Worm (Caenorhabditis elegans) whole organism, young adult: ENCODE results near the gene apt-9.

ENCODE experiments used
- D2030.7 ChIP-seq: fragments of 200-800 bp; sonication (Bioruptor generic); IDR thresholded peaks from 2 replicates; pipeline ENCODE4 v1.3.6; 2022; ENCODE audit warnings: missing genetic modification reagents, missing genetic modification characterization, missing compliant biosample characterization
- F22D6.2 ChIP-seq: sonication (generic microtip); optimal IDR thresholded peaks from 2 replicates; lab custom pipeline; 2016; ENCODE audit warnings: mild to moderate bottlenecking, missing genetic modification characterization, missing compliant biosample characterization
- F37B4.10 ChIP-seq: fragments of 200-800 bp; sonication (Bioruptor generic); IDR thresholded peaks from 2 replicates; pipeline ENCODE4 v1.3.6; 2022; ENCODE audit warnings: missing genetic modification characterization, missing compliant biosample characterization
- F49E8.2 ChIP-seq: sonication (generic microtip); optimal IDR thresholded peaks from 3 replicates; lab custom pipeline; 2017; ENCODE audit warnings: missing genetic modification characterization, mild to moderate bottlenecking, missing compliant biosample characterization, antibody characterized with exemption, moderate library complexity; ENCODE audit not compliant: insufficient read depth
- F55B11.4 ChIP-seq: sonication (generic microtip); optimal IDR thresholded peaks from 2 replicates; lab custom pipeline; 2016; ENCODE audit warnings: missing compliant biosample characterization, missing genetic modification characterization, borderline replicate concordance; ENCODE audit not compliant: insufficient read depth
- F57A8.1 ChIP-seq: fragments of 200-800 bp; sonication (Bioruptor generic); optimal IDR thresholded peaks from 2 replicates; lab custom pipeline; 2018; ENCODE audit warnings: mild to moderate bottlenecking, missing genetic modification characterization, moderate library complexity, missing compliant biosample characterization
- K11D2.4 ChIP-seq: fragments of 200-800 bp; sonication (Bioruptor generic); IDR thresholded peaks from 2 replicates; pipeline ENCODE4 v1.3.6; 2022; ENCODE audit warnings: missing genetic modification reagents, missing genetic modification characterization, missing compliant biosample characterization
- K12H6.12 ChIP-seq: fragments of 200-800 bp; sonication (Bioruptor generic); optimal IDR thresholded peaks from 2 replicates; lab custom pipeline; 2018; ENCODE audit warnings: mild to moderate bottlenecking, missing genetic modification characterization, missing compliant biosample characterization
- T07F8.4 ChIP-seq: sonication (generic microtip); optimal IDR thresholded peaks from 2 replicates; lab custom pipeline; 2016; ENCODE audit warnings: mild to moderate bottlenecking, missing genetic modification characterization, moderate library complexity, missing compliant biosample characterization
- Y56A3A.18 ChIP-seq: fragments of 200-800 bp; sonication (Bioruptor generic); IDR thresholded peaks from 2 replicates; pipeline ENCODE4 v1.3.6; 2022; ENCODE audit warnings: missing genetic modification reagents, missing genetic modification characterization, missing compliant biosample characterization
- Y95B8A.8 ChIP-seq: fragments of 200-800 bp; sonication (Bioruptor generic); IDR thresholded peaks from 2 replicates; pipeline ENCODE4 v1.3.6; 2022; ENCODE audit warnings: missing genetic modification reagents, missing genetic modification characterization, missing compliant biosample characterization
- ZK185.1 ChIP-seq: sonication (generic microtip); optimal IDR thresholded peaks from 2 replicates; lab custom pipeline; 2016; ENCODE audit warnings: mild to moderate bottlenecking, missing genetic modification characterization, missing compliant biosample characterization; ENCODE audit not compliant: poor library complexity, severe bottlenecking
- aptf-2 ChIP-seq: fragments of 200-800 bp; sonication (Bioruptor generic); conservative IDR thresholded peaks from 2 replicates; pipeline ENCODE4 v1.3.6; 2022; ENCODE audit warnings: missing genetic modification reagents, missing genetic modification characterization, missing compliant biosample characterization
- atf-7 ChIP-seq: sonication (generic microtip); optimal IDR thresholded peaks from 2 replicates; lab custom pipeline; 2017; ENCODE audit warnings: mild to moderate bottlenecking, missing genetic modification characterization, missing compliant biosample characterization
- attf-5 ChIP-seq: fragments of 200-800 bp; sonication (Bioruptor generic); optimal IDR thresholded peaks from 2 replicates; lab custom pipeline; 2018; ENCODE audit warnings: mild to moderate bottlenecking, missing genetic modification characterization, missing compliant biosample characterization
- bed-2 ChIP-seq: fragments of 200-800 bp; sonication (Bioruptor generic); IDR thresholded peaks from 2 replicates; pipeline ENCODE4 v1.3.6; 2022; ENCODE audit warnings: missing genetic modification reagents, missing genetic modification characterization, missing compliant biosample characterization
- cebp-1 ChIP-seq, 2 experiments: fragments of 200-800 bp in 1 of 2; sonication (Bioruptor generic) in 1 of 2; sonication (generic microtip) in 1 of 2; IDR thresholded peaks in 1 of 2; optimal IDR thresholded peaks in 1 of 2; 2 replicates each; pipeline versions ENCODE4 v1.3.6 to Lab custom; 2017 to 2022; ENCODE audit warnings: missing compliant biosample characterization in 2 of 2, missing genetic modification characterization in 2 of 2, mild to moderate bottlenecking in 1 of 2, missing genetic modification reagents in 1 of 2, moderate library complexity in 1 of 2
- ceh-27 ChIP-seq: fragments of 200-800 bp; sonication (Bioruptor generic); optimal IDR thresholded peaks from 2 replicates; lab custom pipeline; 2018; ENCODE audit warnings: mild to moderate bottlenecking, missing genetic modification characterization, moderate library complexity, missing compliant biosample characterization
- chd-7 ChIP-seq: sonication (generic microtip); optimal IDR thresholded peaks from 2 replicates; lab custom pipeline; 2016; ENCODE audit warnings: mild to moderate bottlenecking, missing genetic modification characterization, moderate library complexity, missing compliant biosample characterization
- egl-18 ChIP-seq: fragments of 200-800 bp; sonication (Bioruptor generic); IDR thresholded peaks from 2 replicates; pipeline ENCODE4 v1.3.6; 2022; ENCODE audit warnings: missing genetic modification reagents, missing genetic modification characterization, missing compliant biosample characterization
- egrh-3 ChIP-seq: fragments of 200-800 bp; sonication (Bioruptor generic); IDR thresholded peaks from 2 replicates; pipeline ENCODE4 v1.3.6; 2022; ENCODE audit warnings: missing genetic modification reagents, missing genetic modification characterization, missing compliant biosample characterization
- ekl-4 ChIP-seq: fragments of 200-800 bp; sonication (Bioruptor generic); IDR thresholded peaks from 2 replicates; pipeline ENCODE4 v1.3.6; 2022; ENCODE audit warnings: missing genetic modification reagents, missing genetic modification characterization, missing compliant biosample characterization
- ets-4 ChIP-seq: fragments of 200-800 bp; sonication (Bioruptor generic); optimal IDR thresholded peaks from 2 replicates; lab custom pipeline; 2018; ENCODE audit warnings: mild to moderate bottlenecking, missing genetic modification characterization, missing compliant biosample characterization
- hmg-1.2 ChIP-seq: fragments of 200-800 bp; sonication (Bioruptor generic); IDR thresholded peaks from 2 replicates; pipeline ENCODE4 v1.3.6; 2022; ENCODE audit warnings: missing genetic modification reagents, missing genetic modification characterization, missing compliant biosample characterization
- hmg-20 ChIP-seq: fragments of 200-800 bp; sonication (Bioruptor generic); IDR thresholded peaks from 2 replicates; pipeline ENCODE4 v1.3.6; 2022; ENCODE audit warnings: missing genetic modification reagents, missing genetic modification characterization, missing compliant biosample characterization
- hsf-1 ChIP-seq: fragments of 200-800 bp; sonication (Bioruptor generic); IDR thresholded peaks from 2 replicates; pipeline ENCODE4 v1.3.6; 2022; ENCODE audit warnings: missing genetic modification reagents, missing genetic modification characterization, missing compliant biosample characterization
- let-526 ChIP-seq: fragments of 200-800 bp; sonication (Bioruptor generic); IDR thresholded peaks from 2 replicates; pipeline ENCODE4 v1.3.6; 2022; ENCODE audit warnings: missing genetic modification reagents, missing genetic modification characterization, missing compliant biosample characterization
- lin-35 ChIP-seq, 3 experiments: fragments of 150-350 bp in 2 of 3; sonication (generic microtip) in 1 of 3; optimal IDR thresholded peaks; 2 replicates each; lab custom pipeline; 2014 to 2018; ENCODE audit warnings: missing biosample characterization in 3 of 3, missing genetic modification characterization in 3 of 3, missing genetic modification reagents in 3 of 3
- lir-1 ChIP-seq: fragments of 200-800 bp; sonication (Bioruptor generic); conservative IDR thresholded peaks from 2 replicates; pipeline ENCODE4 v1.3.6; 2022; ENCODE audit warnings: missing genetic modification reagents, missing genetic modification characterization, missing compliant biosample characterization
- madf-8 ChIP-seq: fragments of 200-800 bp; sonication (Bioruptor generic); conservative IDR thresholded peaks from 2 replicates; pipeline ENCODE4 v1.3.6; 2022; ENCODE audit warnings: missing genetic modification reagents, missing genetic modification characterization, missing compliant biosample characterization
- mcd-1 ChIP-seq: fragments of 200-800 bp; sonication (Bioruptor generic); IDR thresholded peaks from 2 replicates; pipeline ENCODE4 v1.3.6; 2022; ENCODE audit warnings: missing genetic modification reagents, missing genetic modification characterization, missing compliant biosample characterization
- mxl-1 ChIP-seq: sonication (generic microtip); optimal IDR thresholded peaks from 2 replicates; lab custom pipeline; 2016; ENCODE audit warnings: missing genetic modification characterization, missing compliant biosample characterization
- nfya-2 ChIP-seq: fragments of 200-800 bp; sonication (Bioruptor generic); IDR thresholded peaks from 2 replicates; pipeline ENCODE4 v1.3.6; 2022; ENCODE audit warnings: missing genetic modification reagents, missing genetic modification characterization, missing compliant biosample characterization
- nfyb-1 ChIP-seq: fragments of 200-800 bp; sonication (Bioruptor generic); IDR thresholded peaks from 2 replicates; pipeline ENCODE4 v1.3.6; 2022; ENCODE audit warnings: missing genetic modification reagents, missing genetic modification characterization, missing compliant biosample characterization
- nhr-90 ChIP-seq: sonication (generic microtip); optimal IDR thresholded peaks from 2 replicates; lab custom pipeline; 2016; ENCODE audit warnings: missing genotype, mild to moderate bottlenecking, missing genetic modification characterization, missing compliant biosample characterization
- rcor-1 ChIP-seq: fragments of 200-800 bp; sonication (Bioruptor generic); IDR thresholded peaks from 2 replicates; pipeline ENCODE4 v1.3.6; 2022; ENCODE audit warnings: missing genetic modification reagents, missing genetic modification characterization, missing compliant biosample characterization
- rec-8 ChIP-seq, 2 experiments: sonication (generic microtip); optimal IDR thresholded peaks; 2 replicates each; lab custom pipeline; 2016; ENCODE audit warnings: mild to moderate bottlenecking in 2 of 2, missing genetic modification characterization in 2 of 2, missing genetic modification reagents in 2 of 2, missing genotype in 2 of 2, missing biosample characterization in 1 of 2, missing compliant biosample characterization in 1 of 2, moderate library complexity in 1 of 2
- repo-1 ChIP-seq: sonication (generic microtip); optimal IDR thresholded peaks from 2 replicates; lab custom pipeline; 2017; ENCODE audit warnings: mild to moderate bottlenecking, missing genetic modification characterization, missing compliant biosample characterization
- rpc-1 ChIP-seq, 2 experiments: fragments of 150-350 bp in 1 of 2; sonication (generic microtip) in 1 of 2; optimal IDR thresholded peaks; 2 replicates each; lab custom pipeline; 2014 to 2018; ENCODE audit warnings: missing biosample characterization in 1 of 2, missing genetic modification characterization in 1 of 2, missing genetic modification reagents in 1 of 2, missing genotype in 1 of 2
- snpc-1.1 ChIP-seq: sonication (generic microtip); optimal IDR thresholded peaks from 2 replicates; lab custom pipeline; 2017; ENCODE audit warnings: missing genetic modification characterization, mild to moderate bottlenecking, missing compliant biosample characterization, antibody characterized with exemption, moderate library complexity, missing genotype, missing genetic modification reagents; ENCODE audit not compliant: insufficient read depth
- snpc-1.3 ChIP-seq: sonication (generic microtip); optimal IDR thresholded peaks from 2 replicates; lab custom pipeline; 2017; ENCODE audit warnings: missing genetic modification characterization, mild to moderate bottlenecking, missing compliant biosample characterization, antibody characterized with exemption, moderate library complexity, missing genotype, missing genetic modification reagents; ENCODE audit not compliant: insufficient read depth
- snpc-4 ChIP-seq, 5 experiments: fragments of 150-350 bp in 1 of 5; sonication (generic microtip) in 4 of 5; optimal IDR thresholded peaks; 2 replicates each; lab custom pipeline; 2014 to 2018; ENCODE audit warnings: missing genetic modification characterization in 5 of 5, missing biosample characterization in 3 of 5, antibody characterized with exemption in 2 of 5, mild to moderate bottlenecking in 2 of 5, missing compliant biosample characterization in 2 of 5, missing genotype in 2 of 5, moderate library complexity in 2 of 5, missing genetic modification reagents in 1 of 5
- tbp1 ChIP-seq: fragments of 200-800 bp; sonication (Bioruptor generic); optimal IDR thresholded peaks from 2 replicates; lab custom pipeline; 2018; ENCODE audit warnings: mild to moderate bottlenecking, missing genetic modification characterization, missing compliant biosample characterization
- ztf-6 ChIP-seq: fragments of 200-800 bp; sonication (Bioruptor generic); IDR thresholded peaks from 2 replicates; pipeline ENCODE4 v1.3.6; 2022; ENCODE audit warnings: missing genetic modification reagents, missing genetic modification characterization, missing compliant biosample characterization

Gene apt-9

DNA sequence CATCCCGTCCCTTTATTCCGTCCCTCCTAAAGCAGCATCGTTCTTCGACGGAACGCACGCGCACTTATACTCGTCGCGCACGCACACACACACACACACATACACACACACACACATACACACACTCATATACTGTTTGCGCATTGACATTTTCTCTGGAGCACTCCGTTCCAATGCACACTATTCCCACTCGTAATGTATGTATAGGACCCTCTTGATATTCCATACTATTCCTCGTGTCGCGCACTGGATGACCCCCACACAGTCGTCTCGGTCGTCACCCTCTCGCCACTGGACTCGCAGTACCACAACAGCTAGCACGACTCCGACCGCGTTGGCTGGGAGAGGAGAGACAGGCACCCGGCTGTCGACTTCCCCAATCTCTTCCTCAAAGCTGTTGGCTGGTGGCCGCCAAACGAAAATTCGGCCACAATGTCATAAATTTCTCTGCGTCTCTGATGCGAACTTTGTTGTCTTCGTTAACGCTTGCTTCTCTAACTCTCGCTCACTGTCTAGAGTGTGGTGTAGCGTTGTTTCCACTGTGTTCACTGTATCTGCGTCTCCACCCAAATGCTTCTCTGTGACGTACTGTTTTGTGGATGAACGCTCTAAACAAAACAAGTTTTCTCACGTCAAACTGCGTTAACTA is 37.2 kb upstream of the apt-9 start (continued):
- peak; percentile 54 for TF ChIP-seq T07F8.4 (tag; lab: Kevin White, UChicago)
- TF ChIP-seq nfya-2 (GFP tag; lab: Robert Waterston, UW) = no peak
- TF ChIP-seq nhr-90 (tag; lab: Kevin White, UChicago) = no peak
- TF ChIP-seq hmg-20 (GFP tag; lab: Robert Waterston, UW) = peak; percentile 31
- TF ChIP-seq rec-8 (tag; optimal IDR thresholded peaks at IDR 0.05; lab: Kevin White, UChicago) = peak in 1 of 2 experiments; percentile 52
- TF ChIP-seq Y56A3A.18 (GFP tag; lab: Robert Waterston, UW) = no peak
- TF ChIP-seq bed-2 (GFP tag; lab: Robert Waterston, UW) = no peak
- TF ChIP-seq ekl-4 = peak; percentile 75
- peak; percentile 43 for TF ChIP-seq chd-7 (tag; lab: Kevin White, UChicago)
- TF ChIP-seq mcd-1 (GFP tag; lab: Robert Waterston, UW) = peak; percentile 72
- peak; percentile 14; the same call in 1 of the 2 replicates for TF ChIP-seq rcor-1 (GFP tag; lab: Robert Waterston, UW)
- peak; percentile 48; the same call in 1 of the 2 replicates for TF ChIP-seq cebp-1 (GFP tag; IDR thresholded peaks at IDR 0.05; lab: Robert Waterston, UW)
- peak; percentile 81 for TF ChIP-seq cebp-1 (tag; optimal IDR thresholded peaks at IDR 0.05; lab: Kevin White, UChicago)
- peak; percentile 50 for TF ChIP-seq snpc-4 (GFP tag; optimal IDR thresholded peaks at IDR 0.05; lab: Kevin White, UChicago)
- peak in 1 of 4 experiments; percentile 46 for TF ChIP-seq snpc-4 (tag; optimal IDR thresholded peaks at IDR 0.05; lab: Kevin White, UChicago)
- no peak for TF ChIP-seq F49E8.2 (tag; lab: Kevin White, UChicago)
- no peak for TF ChIP-seq aptf-2 (GFP tag; lab: Robert Waterston, UW)
- TF ChIP-seq madf-8 = no peak
- no peak for TF ChIP-seq hsf-1
- TF ChIP-seq F55B11.4 (tag; lab: Kevin White, UChicago) = no peak
- peak; percentile 2 for TF ChIP-seq F22D6.2 (tag; lab: Kevin White, UChicago)
- TF ChIP-seq lin-35 (GFP tag; optimal IDR thresholded peaks at IDR 0.05; lab: Kevin White, UChicago) = peak in 1 of 3 experiments; percentile 64
- peak; percentile 68 for TF ChIP-seq repo-1
- peak; percentile 80 for TF ChIP-seq ceh-27
- TF ChIP-seq egl-18 (GFP tag; lab: Robert Waterston, UW) = peak; percentile 77; the same call in 1 of the 2 replicates
- peak; percentile 82 for TF ChIP-seq hmg-1.2
- TF ChIP-seq K11D2.4 (GFP tag; lab: Robert Waterston, UW) = no peak
- TF ChIP-seq F37B4.10 (GFP tag; lab: Robert Waterston, UW) = 0 out of 2 replicates have a peak, but pooled peaks have one; percentile 22
- TF ChIP-seq lir-1 (GFP tag; lab: Robert Waterston, UW) = 0 out of 2 replicates have a peak, but pooled peaks have one; percentile 47
- TF ChIP-seq ztf-6 = no peak
- TF ChIP-seq let-526 (GFP tag; lab: Robert Waterston, UW) = no peak; the same call in 1 of the 2 replicates
- peak; percentile 9 for TF ChIP-seq F57A8.1 (GFP tag; lab: Kevin White, UChicago)
- TF ChIP-seq tbp1 = peak; percentile 34
- no peak for TF ChIP-seq rpc-1 (optimal IDR thresholded peaks at IDR 0.05; lab: Kevin White, UChicago)
- TF ChIP-seq rpc-1 (tag; optimal IDR thresholded peaks at IDR 0.05; lab: Kevin White, UChicago) = no peak
- TF ChIP-seq attf-5 (GFP tag; lab: Kevin White, UChicago) = peak; percentile 81
- peak; percentile 86 for TF ChIP-seq egrh-3 (GFP tag; lab: Robert Waterston, UW)
- no peak for TF ChIP-seq snpc-1.3 (tag; lab: Kevin White, UChicago)
- peak; percentile 72 for TF ChIP-seq ZK185.1 (tag; lab: Kevin White, UChicago)
- TF ChIP-seq mxl-1 (tag; lab: Kevin White, UChicago) = peak; percentile 55
- TF ChIP-seq D2030.7 (GFP tag; lab: Robert Waterston, UW) = peak; percentile 26; the same call in 1 of the 2 replicates
- TF ChIP-seq nfyb-1 (GFP tag; lab: Robert Waterston, UW) = peak; percentile 80
- TF ChIP-seq Y95B8A.8 = no peak
- TF ChIP-seq snpc-1.1 (tag; lab: Kevin White, UChicago) = no peak
- TF ChIP-seq ets-4 (GFP tag; lab: Kevin White, UChicago) = peak; percentile 72
- TF ChIP-seq K12H6.12 = peak; percentile 97
- peak; percentile 73 for TF ChIP-seq atf-7 (tag; lab: Kevin White, UChicago)
